Fruit fly (Drosophila melanogaster) whole organism, embryonic: Measurements from ENCODE around the gene Obp99d.
A peak's percentile ranks its signal among the peaks of the same experiment; 100 is the strongest.

Experiments
- CG10147 ChIP-seq: fragments of 200-800 bp; sonication (Bioruptor generic); optimal IDR thresholded peaks from 2 replicates; lab custom pipeline; 2019; ENCODE audit warnings: missing biosample characterization, mild to moderate bottlenecking, missing genetic modification characterization, moderate library complexity
- CG13894 ChIP-seq: fragments of 200-800 bp; sonication (Bioruptor generic); optimal IDR thresholded peaks from 3 replicates; lab custom pipeline; 2018; ENCODE audit warnings: missing biosample characterization, mild to moderate bottlenecking, missing genetic modification characterization, moderate library complexity
- CG14667 ChIP-seq: fragments of 200-800 bp; sonication (Bioruptor generic); IDR thresholded peaks from 2 replicates; pipeline ENCODE4 v1.3.6; 2022; ENCODE audit warnings: missing biosample characterization, missing genetic modification characterization
- CG14965 ChIP-seq: fragments of 200-800 bp; sonication (Bioruptor generic); optimal IDR thresholded peaks from 2 replicates; lab custom pipeline; 2016; ENCODE audit warnings: missing biosample characterization, missing genetic modification characterization, borderline replicate concordance
- CG15269 ChIP-seq: fragments of 200-800 bp; sonication (Bioruptor generic); optimal IDR thresholded peaks from 2 replicates; lab custom pipeline; 2018; ENCODE audit warnings: missing biosample characterization, mild to moderate bottlenecking, missing genetic modification characterization, moderate library complexity
- CG1603 ChIP-seq: fragments of 200-800 bp; sonication (Bioruptor generic); optimal IDR thresholded peaks from 2 replicates; lab custom pipeline; 2019; ENCODE audit warnings: missing biosample characterization, mild to moderate bottlenecking, missing genetic modification characterization, moderate library complexity
- CG17802 ChIP-seq: fragments of 200-800 bp; sonication (Bioruptor generic); optimal IDR thresholded peaks from 2 replicates; lab custom pipeline; 2018; ENCODE audit warnings: missing biosample characterization, mild to moderate bottlenecking, missing genetic modification characterization, moderate library complexity
- CG2120 ChIP-seq: fragments of 200-800 bp; sonication (Bioruptor generic); optimal IDR thresholded peaks from 3 replicates; lab custom pipeline; 2016; ENCODE audit warnings: missing biosample characterization, missing genetic modification characterization
- CG2202 ChIP-seq: fragments of 200-800 bp; sonication (Bioruptor generic); optimal IDR thresholded peaks from 2 replicates; lab custom pipeline; 2018; ENCODE audit warnings: missing biosample characterization, mild to moderate bottlenecking, missing genetic modification characterization
- CG30431 ChIP-seq: fragments of 200-800 bp; sonication (Bioruptor generic); optimal IDR thresholded peaks from 2 replicates; lab custom pipeline; 2017; ENCODE audit warnings: missing biosample characterization, missing genetic modification characterization
- CG3726 ChIP-seq: fragments of 200-800 bp; sonication (Bioruptor generic); IDR thresholded peaks from 3 replicates; pipeline ENCODE4, ENCODE4 v1.3.6; 2022; ENCODE audit warnings: missing biosample characterization, missing genetic modification characterization
- CG3847 ChIP-seq: fragments of 200-800 bp; sonication (Bioruptor generic); IDR thresholded peaks from 2 replicates; pipeline ENCODE4 v1.3.6; 2022; ENCODE audit warnings: missing biosample characterization, missing genetic modification characterization
- CG4730 ChIP-seq: fragments of 200-800 bp; sonication (Bioruptor generic); IDR thresholded peaks from 2 replicates; pipeline ENCODE4 v1.3.6; 2022; ENCODE audit warnings: missing biosample characterization, missing genetic modification characterization
- CG4854 ChIP-seq: fragments of 200-800 bp; sonication (Bioruptor generic); optimal IDR thresholded peaks from 2 replicates; lab custom pipeline; 2016; ENCODE audit warnings: missing biosample characterization, missing genetic modification characterization, inconsistent platforms
- CG6272 ChIP-seq: fragments of 200-800 bp; sonication (Bioruptor generic); IDR thresholded peaks from 2 replicates; pipeline ENCODE4 v1.3.6; 2022; ENCODE audit warnings: missing biosample characterization, missing genetic modification characterization
- CG7839 ChIP-seq: fragments of 200-800 bp; sonication (Bioruptor generic); optimal IDR thresholded peaks from 3 replicates; lab custom pipeline; 2018; ENCODE audit warnings: missing biosample characterization, mild to moderate bottlenecking, missing genetic modification characterization, moderate library complexity
- CG7928 ChIP-seq: fragments of 200-800 bp; sonication (Bioruptor generic); optimal IDR thresholded peaks from 2 replicates; lab custom pipeline; 2017; ENCODE audit warnings: missing biosample characterization, mild to moderate bottlenecking, missing genetic modification characterization
- CG8388 ChIP-seq: fragments of 200-800 bp; sonication (Bioruptor generic); optimal IDR thresholded peaks from 2 replicates; lab custom pipeline; 2019; ENCODE audit warnings: missing biosample characterization, mild to moderate bottlenecking, missing genetic modification characterization, moderate library complexity
- CG9437 ChIP-seq: fragments of 200-800 bp; sonication (Bioruptor generic); optimal IDR thresholded peaks from 2 replicates; lab custom pipeline; 2018; ENCODE audit warnings: missing biosample characterization, mild to moderate bottlenecking, missing genetic modification characterization
- CG9932 ChIP-seq: fragments of 200-800 bp; sonication (Bioruptor generic); IDR thresholded peaks from 2 replicates; pipeline ENCODE4 v1.3.6; 2022; ENCODE audit warnings: missing biosample characterization, missing genetic modification characterization
- Doc3 ChIP-seq: fragments of 200-800 bp; sonication (Bioruptor generic); IDR thresholded peaks from 3 replicates; pipeline ENCODE4 v1.3.6; 2022; ENCODE audit warnings: missing biosample characterization, missing genetic modification characterization; ENCODE audit not compliant: partially characterized antibody
- H15 ChIP-seq: fragments of 200-800 bp; sonication (Bioruptor generic); IDR thresholded peaks from 3 replicates; pipeline ENCODE4 v1.3.6; 2022; ENCODE audit warnings: missing biosample characterization, missing genetic modification characterization
- Hmx ChIP-seq: fragments of 200-800 bp; sonication (Bioruptor generic); optimal IDR thresholded peaks from 2 replicates; lab custom pipeline; 2016; ENCODE audit warnings: missing biosample characterization, missing genetic modification characterization
- Hr3 ChIP-seq: fragments of 200-800 bp; sonication (Bioruptor generic); optimal IDR thresholded peaks from 3 replicates; lab custom pipeline; 2016; ENCODE audit warnings: missing biosample characterization, missing genetic modification characterization
- Sox102F ChIP-seq: fragments of 200-800 bp; sonication (Bioruptor generic); optimal IDR thresholded peaks from 2 replicates; lab custom pipeline; 2018; ENCODE audit warnings: missing biosample characterization, mild to moderate bottlenecking, missing genetic modification characterization, moderate library complexity
- Sry-β ChIP-seq: fragments of 200-800 bp; sonication (Bioruptor generic); optimal IDR thresholded peaks from 2 replicates; lab custom pipeline; 2018; ENCODE audit warnings: missing biosample characterization, mild to moderate bottlenecking, missing genetic modification characterization, moderate library complexity
- Stat92E ChIP-seq, 3 experiments: fragments of >200 bp in 2 of 3; fragments of 200-800 bp in 1 of 3; sonication (Bioruptor generic) in 1 of 3; optimal IDR thresholded peaks; 2 replicates each; lab custom pipeline; 2017 to 2019; ENCODE audit warnings: missing biosample characterization in 3 of 3, missing genetic modification characterization in 3 of 3, mild to moderate bottlenecking in 1 of 3, moderate library complexity in 1 of 3
- al ChIP-seq: fragments of 200-800 bp; sonication (Bioruptor generic); IDR thresholded peaks from 2 replicates; pipeline ENCODE4 v1.3.6; 2022; ENCODE audit warnings: missing biosample characterization, missing genetic modification characterization
- bab2 ChIP-seq: fragments of 200-800 bp; sonication (Bioruptor generic); optimal IDR thresholded peaks from 2 replicates; lab custom pipeline; 2016; ENCODE audit warnings: missing biosample characterization, missing genetic modification characterization
- ci ChIP-seq: fragments of 200-800 bp; sonication (Bioruptor generic); IDR thresholded peaks from 3 replicates; pipeline ENCODE4 v1.3.6; 2022; ENCODE audit warnings: missing biosample characterization, missing genetic modification characterization
- cwo ChIP-seq: fragments of 200-800 bp; sonication (Bioruptor generic); optimal IDR thresholded peaks from 3 replicates; lab custom pipeline; 2017; ENCODE audit warnings: missing biosample characterization, missing genetic modification characterization, mild to moderate bottlenecking, moderate library complexity, missing genetic modification reagents
- dysf ChIP-seq: fragments of 200-800 bp; sonication (Bioruptor generic); IDR thresholded peaks from 3 replicates; pipeline ENCODE4 v1.3.6; 2022; ENCODE audit warnings: missing biosample characterization, missing genetic modification characterization
- esg ChIP-seq: fragments of 200-800 bp; sonication (Bioruptor generic); conservative IDR thresholded peaks from 2 replicates; pipeline ENCODE4 v1.3.6; 2022; ENCODE audit warnings: missing biosample characterization, missing genetic modification characterization
- ewg ChIP-seq: fragments of 200-800 bp; sonication (Bioruptor generic); optimal IDR thresholded peaks from 3 replicates; lab custom pipeline; 2017; ENCODE audit warnings: mild to moderate bottlenecking, missing biosample characterization, missing genetic modification reagents, missing genetic modification characterization
- gcm2 ChIP-seq: fragments of 200-800 bp; sonication (Bioruptor generic); optimal IDR thresholded peaks from 2 replicates; lab custom pipeline; 2016; ENCODE audit warnings: missing biosample characterization, missing genetic modification characterization
- gt ChIP-seq: fragments of 200-800 bp; sonication (Bioruptor generic); IDR thresholded peaks from 2 replicates; pipeline ENCODE4 v1.3.6; 2022; ENCODE audit warnings: missing biosample characterization, missing genetic modification characterization
- h ChIP-seq: fragments of >200 bp; optimal IDR thresholded peaks from 2 replicates; lab custom pipeline; 2017
- jing ChIP-seq: fragments of 200-800 bp; sonication (Bioruptor generic); optimal IDR thresholded peaks from 2 replicates; lab custom pipeline; 2018; ENCODE audit warnings: missing biosample characterization, mild to moderate bottlenecking, missing genetic modification characterization
- lmd ChIP-seq: fragments of 200-800 bp; sonication (Bioruptor generic); IDR thresholded peaks from 2 replicates; pipeline ENCODE4 v1.3.6; 2022; ENCODE audit warnings: missing biosample characterization, missing genetic modification characterization
- maf-S ChIP-seq: fragments of 200-800 bp; sonication (Bioruptor generic); optimal IDR thresholded peaks from 2 replicates; lab custom pipeline; 2016; ENCODE audit warnings: missing biosample characterization, missing genetic modification characterization
- onecut ChIP-seq: fragments of 200-800 bp; sonication (Bioruptor generic); IDR thresholded peaks from 2 replicates; pipeline ENCODE4 v1.3.6; 2022; ENCODE audit warnings: missing biosample characterization, missing genetic modification characterization
- org-1 ChIP-seq: fragments of 200-800 bp; sonication (Bioruptor generic); optimal IDR thresholded peaks from 2 replicates; lab custom pipeline; 2017; ENCODE audit warnings: missing biosample characterization, missing genetic modification characterization
- otp ChIP-seq: fragments of 200-800 bp; sonication (Bioruptor generic); IDR thresholded peaks from 3 replicates; pipeline ENCODE4, ENCODE4 v1.3.6; 2022; ENCODE audit warnings: missing biosample characterization, missing genetic modification characterization
- pan ChIP-seq, 4 experiments: fragments of >200 bp in 3 of 4; fragments of 200-800 bp in 1 of 4; sonication (Bioruptor generic) in 1 of 4; optimal IDR thresholded peaks in 3 of 4; IDR thresholded peaks in 1 of 4; 2 replicates each; pipeline versions ENCODE4 v1.3.6 to Lab custom; 2017 to 2022; ENCODE audit warnings: missing biosample characterization in 2 of 4, missing genetic modification characterization in 2 of 4, mixed read lengths in 1 of 4
- phol ChIP-seq: fragments of 200-800 bp; sonication (Bioruptor generic); optimal IDR thresholded peaks from 3 replicates; lab custom pipeline; 2018; ENCODE audit warnings: missing biosample characterization, mild to moderate bottlenecking, missing genetic modification characterization, moderate library complexity
- sr ChIP-seq: fragments of 200-800 bp; sonication (Bioruptor generic); IDR thresholded peaks from 3 replicates; pipeline ENCODE4 v1.3.6; 2022; ENCODE audit warnings: missing biosample characterization, missing genetic modification characterization
- tgo ChIP-seq: fragments of 200-800 bp; sonication (Bioruptor generic); IDR thresholded peaks from 3 replicates; pipeline ENCODE4 v1.3.6; 2022; ENCODE audit warnings: missing biosample characterization, missing genetic modification characterization
- unpg ChIP-seq: fragments of 200-800 bp; sonication (Bioruptor generic); optimal IDR thresholded peaks from 3 replicates; lab custom pipeline; 2018; ENCODE audit warnings: missing biosample characterization, mild to moderate bottlenecking, missing genetic modification characterization, moderate library complexity
- wdn ChIP-seq: fragments of 200-800 bp; sonication (Bioruptor generic); IDR thresholded peaks from 2 replicates; pipeline ENCODE4 v1.3.6; 2022; ENCODE audit warnings: missing biosample characterization, missing genetic modification characterization
- wor ChIP-seq: fragments of 200-800 bp; sonication (Bioruptor generic); IDR thresholded peaks from 2 replicates; pipeline ENCODE4 v1.3.6; 2022; ENCODE audit warnings: missing biosample characterization, missing genetic modification characterization
- zen ChIP-seq: fragments of 200-800 bp; sonication (Bioruptor generic); optimal IDR thresholded peaks from 3 replicates; lab custom pipeline; 2018; ENCODE audit warnings: missing biosample characterization, mild to moderate bottlenecking, missing genetic modification characterization, moderate library complexity

Gene Obp99d

dm6 chr3R:29699220-29699619 lies 15.1 kb upstream of the Obp99d start (continued):
- peak; percentile 67 for TF ChIP-seq unpg (GFP tag; lab: Kevin White, UChicago)
- 0 out of 3 replicates have a peak, but pooled peaks have one; percentile 28 for TF ChIP-seq sr (GFP tag; lab: Robert Waterston, UW)
- no peak for TF ChIP-seq Sry-β (GFP tag; lab: Kevin White, UChicago)
- TF ChIP-seq CG10147 (GFP tag; lab: Kevin White, UChicago) = no peak
- no peak for TF ChIP-seq onecut (GFP tag; lab: Robert Waterston, UW)
- TF ChIP-seq maf-S (GFP tag; lab: Kevin White, UChicago) = no peak
- TF ChIP-seq CG14965 (GFP tag; lab: Kevin White, UChicago) = no peak
- no peak for TF ChIP-seq Doc3 (GFP tag; lab: Robert Waterston, UW)
- TF ChIP-seq wor (GFP tag; lab: Robert Waterston, UW) = 0 out of 2 replicates have a peak, but pooled peaks have one; percentile 20
- peak; percentile 3 for TF ChIP-seq org-1
- TF ChIP-seq bab2 (GFP tag; lab: Kevin White, UChicago) = peak; percentile 37
- TF ChIP-seq CG17802 = no peak
- TF ChIP-seq gt (GFP tag; lab: Robert Waterston, UW) = no peak
- no peak for TF ChIP-seq zen (tag; lab: Kevin White, UChicago)
- TF ChIP-seq CG1603 (tag; lab: Kevin White, UChicago) = peak; percentile 74
- TF ChIP-seq CG9932 (GFP tag; lab: Robert Waterston, UW) = no peak
- TF ChIP-seq H15 = peak; percentile 65; the same call in 1 of the 3 replicates
- no peak for TF ChIP-seq CG14667 (GFP tag; lab: Robert Waterston, UW)
- no peak for TF ChIP-seq wdn
- TF ChIP-seq jing = no peak
- no peak for TF ChIP-seq CG7928 (GFP tag; lab: Kevin White, UChicago)
- TF ChIP-seq cwo (GFP tag; lab: Kevin White, UChicago) = no peak
- TF ChIP-seq CG9437 (GFP tag; lab: Kevin White, UChicago) = no peak
- TF ChIP-seq gcm2 (GFP tag; lab: Kevin White, UChicago) = no peak
- TF ChIP-seq CG13894 = no peak
- no peak for TF ChIP-seq pan (optimal IDR thresholded peaks at IDR 0.05; lab: Kevin White, UChicago)
- TF ChIP-seq pan (GFP tag; optimal IDR thresholded peaks at IDR 0.05 in 1 of 2, IDR thresholded peaks at IDR 0.05 in 1 of 2) = peak in 1 of 2 experiments; percentile 73
- TF ChIP-seq CG3847 (GFP tag; lab: Robert Waterston, UW) = no peak
- TF ChIP-seq al (GFP tag; lab: Robert Waterston, UW) = no peak
- no peak for TF ChIP-seq CG4854 (GFP tag; lab: Kevin White, UChicago)
- peak; percentile 67 for TF ChIP-seq lmd (GFP tag; lab: Robert Waterston, UW)
- peak; percentile 48; the same call in 1 of the 3 replicates for TF ChIP-seq ci (GFP tag; lab: Robert Waterston, UW)
- no peak for TF ChIP-seq CG30431
- peak; percentile 68; the same call in 2 of the 3 replicates for TF ChIP-seq dysf (GFP tag; lab: Robert Waterston, UW)
- TF ChIP-seq Stat92E (GFP tag; optimal IDR thresholded peaks at IDR 0.05; lab: Kevin White, UChicago) = no peak
- no peak for TF ChIP-seq CG2202 (tag; lab: Kevin White, UChicago)
- peak; percentile 51; the same call in 2 of the 3 replicates for TF ChIP-seq tgo (GFP tag; lab: Robert Waterston, UW)
- TF ChIP-seq Sox102F = peak; percentile 34
- peak; percentile 39; the same call in 1 of the 2 replicates for TF ChIP-seq CG6272 (GFP tag; lab: Robert Waterston, UW)
- no peak for TF ChIP-seq phol (tag; lab: Kevin White, UChicago)
- peak; percentile 59 for TF ChIP-seq esg
- TF ChIP-seq h = no peak
- TF ChIP-seq CG2120 (GFP tag; lab: Kevin White, UChicago) = no peak
- no peak for TF ChIP-seq ewg
- no peak for TF ChIP-seq CG15269
- no peak for TF ChIP-seq CG4730
- 0 out of 3 replicates have a peak, but pooled peaks have one; percentile 49 for TF ChIP-seq CG3726 (GFP tag; lab: Robert Waterston, UW)
- TF ChIP-seq CG7839 = no peak
- TF ChIP-seq Hmx (GFP tag; lab: Kevin White, UChicago) = no peak
- peak; percentile 49 for TF ChIP-seq CG8388
- TF ChIP-seq otp = peak; percentile 64; the same call in 1 of the 3 replicates
- no peak for TF ChIP-seq Hr3
